Worm (Caenorhabditis elegans) whole organism, L4 larva: ENCODE data around the gene F10D2.16.

Source experiments
- F10B5.3 ChIP-seq: sonication (generic microtip); optimal IDR thresholded peaks from 2 replicates; lab custom pipeline; 2016; ENCODE audit warnings: mild to moderate bottlenecking, missing genetic modification characterization, missing compliant biosample characterization
- F26F4.8 ChIP-seq: fragments of 200-800 bp; sonication (Bioruptor generic); conservative IDR thresholded peaks from 2 replicates; pipeline ENCODE4 v1.3.6; 2022; ENCODE audit warnings: missing genetic modification characterization, missing compliant biosample characterization
- F44E2.7 ChIP-seq: fragments of 200-800 bp; sonication (Bioruptor generic); IDR thresholded peaks from 2 replicates; pipeline ENCODE4 v2.1.2; 2022; ENCODE audit warnings: missing genetic modification characterization, missing compliant biosample characterization
- T20F7.1 ChIP-seq: fragments of 200-800 bp; sonication (Bioruptor generic); optimal IDR thresholded peaks from 2 replicates; lab custom pipeline; 2018; ENCODE audit warnings: mild to moderate bottlenecking, missing genetic modification characterization, missing compliant biosample characterization
- aha-1 ChIP-seq: fragments of 150-350 bp; peaks from one replicate; lab custom pipeline; 2014; ENCODE audit warnings: missing biosample characterization, missing genetic modification characterization
- aly-2 ChIP-seq: sonication (generic microtip); optimal IDR thresholded peaks from 2 replicates; lab custom pipeline; 2018; ENCODE audit warnings: missing biosample characterization, missing genetic modification characterization
- ama-1 ChIP-seq: fragments of 150-350 bp; optimal IDR thresholded peaks from 2 replicates; lab custom pipeline; 2014; ENCODE audit warnings: inconsistent platforms, mixed read lengths
- arid-1 ChIP-seq: fragments of 200-800 bp; sonication (Bioruptor generic); conservative IDR thresholded peaks from 2 replicates; pipeline ENCODE4 v1.3.6; 2022; ENCODE audit warnings: missing genetic modification reagents, missing genetic modification characterization, missing compliant biosample characterization
- attf-4 ChIP-seq: sonication (generic microtip); optimal IDR thresholded peaks from 3 replicates; lab custom pipeline; 2017; ENCODE audit warnings: missing biosample characterization, missing genetic modification characterization
- ceh-20 ChIP-seq: fragments of 200-800 bp; sonication (Bioruptor generic); IDR thresholded peaks from 2 replicates; pipeline ENCODE4 v1.3.6; 2022; ENCODE audit warnings: missing genetic modification reagents, missing genetic modification characterization, missing compliant biosample characterization
- ceh-28 ChIP-seq: fragments of 150-350 bp; optimal IDR thresholded peaks from 2 replicates; lab custom pipeline; 2014; ENCODE audit warnings: missing biosample characterization, missing genetic modification reagents, missing genetic modification characterization
- ceh-32 ChIP-seq: sonication (generic microtip); optimal IDR thresholded peaks from 2 replicates; lab custom pipeline; 2016; ENCODE audit warnings: mild to moderate bottlenecking, missing genetic modification characterization, missing compliant biosample characterization; ENCODE audit not compliant: poor library complexity
- ces-1 ChIP-seq: fragments of 150-350 bp; sonication (generic microtip); optimal IDR thresholded peaks from 4 replicates; lab custom pipeline; 2014; ENCODE audit warnings: missing biosample characterization, missing genetic modification reagents, missing genetic modification characterization
- cey-2 ChIP-seq: sonication (generic microtip); optimal IDR thresholded peaks from 3 replicates; lab custom pipeline; 2017; ENCODE audit warnings: missing genetic modification characterization, mild to moderate bottlenecking, missing compliant biosample characterization, antibody characterized with exemption, borderline replicate concordance; ENCODE audit not compliant: insufficient read depth
- daf-16 ChIP-seq, 3 experiments: sonication (generic microtip); optimal IDR thresholded peaks; 2 replicates each; lab custom pipeline; 2016 to 2017; ENCODE audit warnings: missing genetic modification characterization in 3 of 3, missing genetic modification reagents in 3 of 3, mild to moderate bottlenecking in 2 of 3, missing compliant biosample characterization in 2 of 3, missing biosample characterization in 1 of 3, moderate library complexity in 1 of 3
- daf-19 ChIP-seq: fragments of 200-800 bp; sonication (Bioruptor generic); conservative IDR thresholded peaks from 2 replicates; pipeline ENCODE4 v1.3.6; 2022; ENCODE audit warnings: missing genetic modification characterization, missing compliant biosample characterization
- daf-8 ChIP-seq: fragments of 200-800 bp; sonication (Bioruptor generic); IDR thresholded peaks from 2 replicates; pipeline ENCODE4 v1.3.6; 2022; ENCODE audit warnings: missing genetic modification characterization, missing compliant biosample characterization
- egl-43 ChIP-seq: fragments of 200-800 bp; sonication (Bioruptor generic); IDR thresholded peaks from 2 replicates; pipeline ENCODE4 v1.3.6; 2022; ENCODE audit warnings: missing genetic modification reagents, missing genetic modification characterization, missing compliant biosample characterization
- fkh-10 ChIP-seq: fragments of 150-350 bp; optimal IDR thresholded peaks from 2 replicates; lab custom pipeline; 2014; ENCODE audit warnings: missing biosample characterization, missing genetic modification reagents, missing genetic modification characterization
- hlh-30 ChIP-seq: sonication (generic microtip); optimal IDR thresholded peaks from 2 replicates; lab custom pipeline; 2017; ENCODE audit warnings: antibody characterized with exemption, mild to moderate bottlenecking, missing genetic modification characterization, missing compliant biosample characterization; ENCODE audit not compliant: insufficient read depth
- hmg-1.1 ChIP-seq: fragments of 200-800 bp; sonication (Bioruptor generic); IDR thresholded peaks from 2 replicates; pipeline ENCODE4 v1.3.6; 2022; ENCODE audit warnings: missing genetic modification reagents, missing genetic modification characterization, missing compliant biosample characterization
- lim-7 ChIP-seq: fragments of 200-800 bp; sonication (Bioruptor generic); IDR thresholded peaks from 2 replicates; pipeline ENCODE4 v1.3.6; 2022; ENCODE audit warnings: missing genetic modification characterization, missing compliant biosample characterization
- lin-1 ChIP-seq: fragments of 200-800 bp; sonication (Bioruptor generic); IDR thresholded peaks from 2 replicates; pipeline ENCODE4 v1.3.6; 2022; ENCODE audit warnings: missing genetic modification reagents, missing genetic modification characterization, missing compliant biosample characterization
- lin-15B ChIP-seq: fragments of 150-350 bp; sonication (generic microtip); optimal IDR thresholded peaks from 3 replicates; lab custom pipeline; 2014; ENCODE audit warnings: missing biosample characterization, missing genetic modification characterization
- lin-38 ChIP-seq: fragments of 200-800 bp; sonication (Bioruptor generic); IDR thresholded peaks from 2 replicates; pipeline ENCODE4 v1.3.6; 2022; ENCODE audit warnings: missing genetic modification reagents, missing genetic modification characterization, missing compliant biosample characterization
- lin-39 ChIP-seq: fragments of 150-350 bp; optimal IDR thresholded peaks from 2 replicates; lab custom pipeline; 2014; ENCODE audit warnings: missing biosample characterization, missing genetic modification reagents, missing genetic modification characterization
- madf-5 ChIP-seq, 2 experiments: fragments of 200-800 bp; sonication (Bioruptor generic); IDR thresholded peaks; 2 replicates each; pipeline ENCODE4 v1.3.6; 2022; ENCODE audit warnings: missing compliant biosample characterization in 2 of 2, missing genetic modification characterization in 2 of 2
- mep-1 ChIP-seq: fragments of 150-350 bp; sonication (generic microtip); optimal IDR thresholded peaks from 3 replicates; lab custom pipeline; 2014; ENCODE audit warnings: missing biosample characterization, missing genetic modification characterization
- nhr-102 ChIP-seq: sonication (generic microtip); optimal IDR thresholded peaks from 2 replicates; lab custom pipeline; 2016; ENCODE audit warnings: mild to moderate bottlenecking, missing genetic modification characterization, moderate library complexity, missing compliant biosample characterization
- nhr-25 ChIP-seq: sonication (generic microtip); optimal IDR thresholded peaks from 2 replicates; lab custom pipeline; 2017; ENCODE audit warnings: missing genetic modification characterization, mild to moderate bottlenecking, missing compliant biosample characterization, antibody characterized with exemption, moderate library complexity, borderline replicate concordance; ENCODE audit not compliant: insufficient read depth
- nhr-42 ChIP-seq: fragments of 200-800 bp; sonication (Bioruptor generic); IDR thresholded peaks from 2 replicates; pipeline ENCODE4 v1.3.6; 2022; ENCODE audit warnings: missing genetic modification characterization, missing compliant biosample characterization
- nhr-6 ChIP-seq: fragments of 150-350 bp; optimal IDR thresholded peaks from 2 replicates; lab custom pipeline; 2014; ENCODE audit warnings: missing biosample characterization, missing genetic modification characterization
- sdz-12 ChIP-seq: fragments of 200-800 bp; sonication (Bioruptor generic); optimal IDR thresholded peaks from 2 replicates; lab custom pipeline; 2018; ENCODE audit warnings: mild to moderate bottlenecking, missing genetic modification characterization, missing compliant biosample characterization
- snpc-1.2 ChIP-seq: fragments of 200-800 bp; sonication (Bioruptor generic); IDR thresholded peaks from 2 replicates; pipeline ENCODE4 v1.3.6; 2022; ENCODE audit warnings: missing genetic modification reagents, missing genetic modification characterization, missing compliant biosample characterization
- spr-1 ChIP-seq: sonication (generic microtip); optimal IDR thresholded peaks from 2 replicates; lab custom pipeline; 2016; ENCODE audit warnings: mild to moderate bottlenecking, missing genetic modification characterization, missing compliant biosample characterization
- tra-1 ChIP-seq: fragments of 200-800 bp; sonication (Bioruptor generic); IDR thresholded peaks from 2 replicates; pipeline ENCODE4 v1.3.6; 2022; ENCODE audit warnings: missing genetic modification reagents, missing genetic modification characterization, missing compliant biosample characterization
- unc-130 ChIP-seq: sonication (generic microtip); optimal IDR thresholded peaks from 2 replicates; lab custom pipeline; 2016; ENCODE audit warnings: missing genetic modification reagents, missing genetic modification characterization, missing compliant biosample characterization
- unc-39 ChIP-seq: sonication (generic microtip); optimal IDR thresholded peaks from 2 replicates; lab custom pipeline; 2017; ENCODE audit warnings: missing biosample characterization, missing genetic modification characterization
- unc-62 ChIP-seq, 3 experiments: fragments of 150-350 bp in 1 of 3; sonication (generic microtip); optimal IDR thresholded peaks in 2 of 3; peaks in 1 of 3; 1 replicate in 1 of 3; 2 replicates in 2 of 3; lab custom pipeline; 2014 to 2017; ENCODE audit warnings: missing biosample characterization in 3 of 3, missing genetic modification characterization in 3 of 3, missing genetic modification reagents in 3 of 3, missing genotype in 1 of 3
- vab-7 ChIP-seq: fragments of 200-800 bp; sonication (Bioruptor generic); IDR thresholded peaks from 2 replicates; pipeline ENCODE4 v1.3.6; 2022; ENCODE audit warnings: missing genetic modification reagents, missing genetic modification characterization, missing compliant biosample characterization
- zip-2 ChIP-seq: fragments of 150-350 bp; optimal IDR thresholded peaks from 2 replicates; lab custom pipeline; 2014; ENCODE audit warnings: missing biosample characterization, missing genetic modification characterization
- ztf-11 ChIP-seq: fragments of 150-350 bp; optimal IDR thresholded peaks from 2 replicates; lab custom pipeline; 2014; ENCODE audit warnings: missing biosample characterization, missing genetic modification characterization

The F10D2.16 gene

ce11 chrV:7120168-7120567 is 13.9 kb upstream of the F10D2.16 start, which contains the start of gene srx-34:
TSS of gene srx-34 (minus strand) at chrV:7120268.
- TF ChIP-seq cey-2 (tag; lab: Kevin White, UChicago), result no peak
- TF ChIP-seq T20F7.1 (GFP tag; lab: Kevin White, UChicago), result no peak
- TF ChIP-seq ceh-28, result no peak
- no peak for TF ChIP-seq F10B5.3 (tag; lab: Kevin White, UChicago)
- TF ChIP-seq daf-16 (GFP tag; optimal IDR thresholded peaks at IDR 0.05; lab: Kevin White, UChicago), result no peak
- TF ChIP-seq daf-16 (tag; optimal IDR thresholded peaks at IDR 0.05; lab: Kevin White, UChicago), result no peak
- no peak for TF ChIP-seq unc-39 (tag; lab: Kevin White, UChicago)
- no peak for TF ChIP-seq sdz-12 (GFP tag; lab: Kevin White, UChicago)
- no peak for TF ChIP-seq hmg-1.1 (GFP tag; lab: Robert Waterston, UW)

- TF ChIP-seq nhr-42, result no peak
- TF ChIP-seq nhr-6 (tag; lab: Kevin White, UChicago), result no peak
- TF ChIP-seq nhr-102 (tag; lab: Kevin White, UChicago), result no peak
- TF ChIP-seq aly-2 (tag; lab: Kevin White, UChicago), result no peak
- peak in 1 of 2 experiments; percentile 67 for TF ChIP-seq unc-62 (GFP tag; optimal IDR thresholded peaks at IDR 0.05 in 1 of 2; lab: Kevin White, UChicago)
- no peak for TF ChIP-seq unc-62 (tag; optimal IDR thresholded peaks at IDR 0.05; lab: Kevin White, UChicago)
- no peak for TF ChIP-seq mep-1
- TF ChIP-seq aha-1 (tag; lab: Kevin White, UChicago), result peak; percentile 91
- no peak for TF ChIP-seq T20F7.1 (GFP tag; lab: Kevin White, UChicago)
Measured at ce11 chrV:7123188-7123708, 10.8 kb upstream of the F10D2.16 start, which contains the start of gene lmd-5. TSS of gene lmd-5 (plus strand) at chrV:7123658.

DNA sequence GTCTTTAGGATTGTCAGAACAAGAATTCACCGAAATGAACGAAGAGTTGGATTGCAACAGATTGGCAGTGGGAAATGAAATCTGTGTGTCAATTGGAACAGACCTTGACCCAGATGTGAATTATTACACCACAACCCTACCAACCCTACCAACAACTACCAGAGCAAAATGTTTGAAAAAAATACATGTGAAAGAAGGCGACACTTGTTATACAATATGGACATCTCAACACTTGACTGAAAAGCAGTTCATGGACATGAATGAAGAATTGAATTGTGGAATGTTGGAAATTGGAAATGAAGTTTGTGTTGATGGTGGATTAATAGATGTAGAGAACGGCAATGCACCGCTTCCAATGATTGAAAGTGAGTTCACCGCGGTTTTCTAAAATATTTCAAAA is 10.1 kb upstream of the F10D2.16 start:
- TF ChIP-seq snpc-1.2 (GFP tag; lab: Robert Waterston, UW) (no peak), unc-62 (GFP tag; optimal IDR thresholded peaks at IDR 0.05 in 1 of 2; lab: Kevin White, UChicago) (peak in 1 of 2 experiments; percentile 96), unc-62 (tag; optimal IDR thresholded peaks at IDR 0.05; lab: Kevin White, UChicago) (no peak)

- no peak for TF ChIP-seq attf-4
- TF ChIP-seq lin-39 (tag; lab: Kevin White, UChicago), result no peak
- TF ChIP-seq fkh-10, result no peak
- no peak for TF ChIP-seq F26F4.8
- TF ChIP-seq hlh-30 (tag; lab: Kevin White, UChicago), result no peak
- TF ChIP-seq vab-7 (GFP tag; lab: Robert Waterston, UW), result no peak
- no peak for TF ChIP-seq nhr-25 (tag; lab: Kevin White, UChicago)
- TF ChIP-seq unc-130 (GFP tag; lab: Kevin White, UChicago), result no peak
- no peak for TF ChIP-seq egl-43
- TF ChIP-seq zip-2, result no peak
- TF ChIP-seq tra-1 (GFP tag; lab: Robert Waterston, UW), result no peak
- no peak for TF ChIP-seq spr-1 (tag; lab: Kevin White, UChicago)
- TF ChIP-seq arid-1 (GFP tag; lab: Robert Waterston, UW), result no peak
Measured at ce11 chrV:7129460-7129859, 4.6 kb upstream of the F10D2.16 start, which contains the start of gene T01C4.8. TSS of gene T01C4.8 (minus strand) at chrV:7129560.

ce11 chrV:7130974-7131373 is 3.1 kb upstream of the F10D2.16 start, which contains the start of gene srx-36:
TSS of gene srx-36 (minus strand) at chrV:7131074.
- TF ChIP-seq nhr-6 (tag; lab: Kevin White, UChicago), result no peak
- no peak for TF ChIP-seq ama-1
- TF ChIP-seq ceh-32 (tag; lab: Kevin White, UChicago), result no peak
- TF ChIP-seq fkh-10, result no peak
- no peak for TF ChIP-seq daf-8 (GFP tag; lab: Robert Waterston, UW)
- no peak for TF ChIP-seq F44E2.7 (GFP tag; lab: Robert Waterston, UW)
- TF ChIP-seq lim-7 (GFP tag; lab: Robert Waterston, UW), result no peak
- TF ChIP-seq lin-38 (GFP tag; lab: Robert Waterston, UW), result no peak
- no peak for TF ChIP-seq daf-19 (GFP tag; lab: Robert Waterston, UW)
- TF ChIP-seq unc-130 (GFP tag; lab: Kevin White, UChicago), result no peak
- TF ChIP-seq madf-5 (GFP tag; IDR thresholded peaks at IDR 0.05; lab: Robert Waterston, UW), result no peak
- no peak for TF ChIP-seq lin-1 (GFP tag; lab: Robert Waterston, UW)
- TF ChIP-seq lin-15B, result no peak
- TF ChIP-seq ces-1 (GFP tag; lab: Kevin White, UChicago), result no peak
- no peak for TF ChIP-seq attf-4
- no peak for TF ChIP-seq ztf-11 (tag; lab: Kevin White, UChicago)
- TF ChIP-seq ceh-20 (GFP tag; lab: Robert Waterston, UW), result no peak
